Worm (Caenorhabditis elegans): ENCODE results near the gene gcy-37.

DNA sequence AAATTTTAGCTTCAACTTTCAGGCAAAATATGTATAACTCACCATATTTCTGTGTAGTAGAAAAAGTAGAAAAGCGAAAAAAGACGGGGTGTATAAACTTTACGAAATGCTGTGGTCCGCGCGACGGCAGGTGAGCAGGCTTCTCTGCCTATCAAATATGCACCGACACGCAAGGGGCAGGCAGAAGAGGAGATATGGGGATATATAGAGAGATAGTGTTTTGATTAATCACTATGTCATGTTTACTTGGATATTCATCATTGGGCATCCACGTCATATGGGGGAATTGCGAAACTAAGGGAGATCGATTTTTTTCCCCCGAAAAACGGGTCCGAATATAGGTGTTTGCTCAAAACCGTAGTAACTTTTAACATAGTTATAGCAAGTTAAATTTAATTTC is at the start of gene gcy-37:
- TF ChIP-seq vab-7 (GFP tag; IDR thresholded peaks at IDR 0.05) (no peak), nhr-42 (GFP tag; IDR thresholded peaks at IDR 0.05) (no peak), mep-1 (tag; optimal IDR thresholded peaks at IDR 0.05) (no peak)
